Fruit fly (Drosophila melanogaster): ENCODE results near the gene stg.

The stg gene

DNA sequence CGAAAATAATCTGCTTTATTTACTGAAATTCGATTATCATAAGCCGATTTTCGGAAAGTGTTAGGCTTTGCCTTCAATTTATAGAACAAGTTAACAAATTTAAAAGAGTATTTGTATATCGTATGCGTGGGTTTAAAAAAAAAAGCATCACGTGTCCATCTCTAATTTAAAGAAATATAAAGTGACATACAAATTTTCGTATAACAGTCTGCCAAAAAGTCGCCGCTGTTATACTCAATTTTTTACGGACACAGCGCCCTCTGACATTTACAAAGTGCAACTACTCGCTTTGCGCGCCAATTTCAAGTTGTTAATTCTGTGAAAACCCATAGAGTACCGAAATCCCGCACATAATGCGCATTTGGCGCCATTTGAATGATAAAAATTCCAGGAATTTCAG lies 4.2 kb downstream of the stg start:
- no peak for TF ChIP-seq CG17801 (GFP tag; optimal IDR thresholded peaks at IDR 0.05; ENCODE audit: partially characterized antibody)

DNA sequence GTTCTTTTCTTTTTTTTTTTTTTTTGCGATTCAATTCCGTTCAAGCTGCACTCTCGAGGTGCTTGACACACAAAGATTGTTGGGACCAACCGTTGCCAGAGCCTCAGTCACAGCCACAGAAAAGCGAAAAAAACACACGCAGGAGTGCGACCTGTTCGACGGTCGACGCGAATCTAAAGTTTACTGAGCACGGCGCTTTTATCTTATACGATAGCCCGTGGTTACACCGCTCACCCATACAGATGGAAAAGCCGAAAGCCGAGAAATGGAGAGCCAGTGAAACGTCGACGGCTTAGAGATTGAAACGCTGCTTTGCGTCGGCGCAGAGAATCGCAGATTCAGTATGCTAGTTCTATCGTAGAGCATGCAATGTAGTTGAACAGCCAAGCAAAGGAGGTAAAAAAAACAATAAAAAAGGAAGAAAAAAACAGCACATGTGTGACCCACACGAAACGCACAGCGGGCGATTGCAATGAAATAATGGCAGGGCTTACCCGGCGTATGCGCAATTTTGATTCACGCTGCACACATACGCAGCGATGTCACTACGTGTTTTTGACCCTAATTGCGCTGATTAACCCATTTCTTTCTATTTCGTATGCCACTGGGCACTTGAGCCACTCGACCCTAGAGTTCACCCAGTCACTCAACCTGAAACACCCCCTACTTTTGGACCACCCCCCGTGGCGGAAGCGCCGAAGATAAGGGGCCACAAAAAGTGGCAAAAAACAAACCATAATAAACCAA lies 5.2 kb downstream of the stg start, which contains the start of gene SP1029:
Gene SP1029, minus strand, starts transcription at position 180 of the 747 bp plus-strand sequence.
- no peak for TF ChIP-seq CG17801 (GFP tag; optimal IDR thresholded peaks at IDR 0.05; ENCODE audit: partially characterized antibody)

DNA sequence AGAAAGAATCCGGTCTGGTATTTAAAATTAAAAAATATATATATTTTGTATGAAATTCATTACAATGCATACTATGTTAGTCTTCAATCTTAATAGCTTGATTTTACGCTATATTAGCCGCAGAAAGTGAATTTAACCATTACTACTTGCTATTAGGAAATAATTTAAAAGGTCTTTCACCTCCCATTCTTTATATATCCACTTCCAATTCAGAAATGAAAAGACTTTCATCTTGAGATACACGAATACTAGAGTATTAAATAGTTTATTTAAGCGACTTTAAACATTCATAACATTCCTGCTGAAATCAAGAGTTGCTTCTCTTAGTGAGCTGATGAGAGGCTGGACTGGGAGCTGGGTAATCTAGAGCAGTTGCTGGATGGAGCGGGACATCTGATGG lies 10.9 kb downstream of the stg start, which contains the start of gene CG31445:
Gene CG31445, minus strand, starts transcription at position 101 of the 400 bp plus-strand sequence.
- TF ChIP-seq CG17801 (GFP tag; optimal IDR thresholded peaks at IDR 0.05; ENCODE audit: partially characterized antibody): no peak

DNA sequence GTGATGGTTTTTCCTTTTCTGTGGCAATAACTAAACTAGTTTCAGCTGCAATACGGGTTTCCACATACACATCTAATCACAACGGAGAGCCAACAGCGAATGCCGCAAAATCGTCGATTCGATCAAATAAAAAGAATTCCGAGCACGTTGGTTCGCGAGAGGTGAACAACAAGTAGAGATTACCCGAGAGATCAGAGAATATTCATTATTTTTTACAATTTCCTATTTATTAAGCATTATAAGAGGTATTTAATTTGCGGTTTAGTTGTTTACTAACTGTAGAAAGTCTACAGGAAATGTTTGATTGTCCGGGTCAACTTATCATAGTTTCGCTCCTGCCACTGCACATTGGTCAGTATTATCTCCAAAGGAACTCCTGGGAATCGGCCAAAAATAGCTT lies 17.0 kb downstream of the stg start, which contains the start of gene CG11951:
Gene CG11951, minus strand, starts transcription at position 101 of the 400 bp plus-strand sequence.
- TF ChIP-seq CG17801 (GFP tag; optimal IDR thresholded peaks at IDR 0.05; ENCODE audit: partially characterized antibody): no peak

DNA sequence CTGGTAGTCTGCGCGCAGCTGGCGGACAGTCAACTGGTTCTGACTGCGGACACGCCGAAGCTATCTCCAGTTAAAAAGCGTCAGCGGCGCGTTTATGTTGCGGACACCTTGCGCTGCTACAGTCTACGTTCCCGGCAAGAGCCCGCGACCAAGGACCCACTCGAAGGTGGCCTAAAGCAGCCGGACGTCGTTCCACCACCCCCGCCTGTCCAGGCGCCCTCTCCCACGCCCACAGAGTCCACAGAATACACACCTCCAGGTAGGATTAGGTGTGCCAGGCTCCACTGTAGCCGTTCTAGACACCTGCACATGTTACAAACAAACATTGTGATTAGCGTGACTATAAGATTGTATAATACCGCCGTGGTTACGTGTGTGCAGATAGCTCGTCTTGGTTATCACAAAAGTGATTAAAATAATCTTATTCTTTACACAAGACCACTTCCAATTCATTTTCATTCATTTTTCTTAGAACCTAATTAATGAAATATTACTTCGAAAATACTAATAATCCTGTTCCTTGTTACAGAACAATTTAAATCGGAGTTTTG lies 25.0 kb downstream of the stg start:
- no peak for TF ChIP-seq CG17801 (GFP tag; optimal IDR thresholded peaks at IDR 0.05; ENCODE audit: partially characterized antibody)

DNA sequence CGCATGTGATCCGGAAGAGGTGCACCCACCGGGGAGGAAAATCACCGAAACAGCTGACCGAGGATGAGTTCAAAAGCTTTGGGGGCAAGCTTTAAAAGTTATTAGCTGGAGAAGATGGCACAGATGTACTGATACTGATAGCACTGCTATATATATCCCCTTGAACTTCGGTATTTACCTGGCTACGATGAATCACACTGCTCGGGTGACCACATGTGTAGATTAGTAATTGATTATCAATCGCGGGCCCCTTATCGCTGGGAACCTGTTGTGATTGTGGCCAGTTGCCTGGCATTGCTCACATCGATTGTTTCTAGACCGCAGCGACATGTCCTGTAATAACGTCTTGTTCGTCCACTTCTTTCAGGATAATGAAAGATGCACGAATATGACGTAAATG lies 25.6 kb downstream of the stg start:
- no peak for TF ChIP-seq CG17801 (GFP tag; optimal IDR thresholded peaks at IDR 0.05; ENCODE audit: partially characterized antibody)

DNA sequence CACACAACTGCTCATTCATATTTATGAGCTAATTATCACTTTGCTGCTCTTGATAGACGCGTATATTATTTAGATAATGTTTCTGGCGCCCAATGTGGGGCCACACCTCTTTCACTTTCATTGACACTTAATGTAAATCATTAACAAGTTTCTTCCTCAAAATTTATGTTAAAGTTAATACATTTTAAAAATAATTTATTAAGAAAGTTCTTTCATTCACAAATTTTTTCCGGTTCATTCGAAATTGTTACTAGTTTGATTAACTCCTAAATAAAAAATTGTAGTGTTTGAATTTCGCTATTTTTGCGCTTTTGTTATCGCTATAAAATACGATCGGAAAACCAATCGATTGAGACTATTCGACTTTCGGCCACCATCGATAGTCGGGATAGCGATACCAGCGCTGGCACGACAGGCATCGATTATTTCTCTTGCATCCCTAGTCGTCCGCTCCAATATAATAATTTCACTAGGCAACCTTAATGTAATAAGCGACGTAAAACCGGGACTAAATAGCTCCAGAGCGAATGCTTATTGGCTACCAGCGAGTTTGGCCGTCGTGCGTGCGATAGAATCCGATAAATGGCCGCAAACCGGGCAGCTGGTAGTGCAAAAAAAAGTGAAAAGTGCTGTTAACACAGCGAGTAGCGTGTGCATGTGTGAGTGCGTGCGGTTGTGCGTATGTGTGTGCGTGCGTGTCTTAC lies 26.7 kb downstream of the stg start, which contains the start of gene Usp1:
Gene Usp1, plus strand, starts transcription at position 417 of the 704 bp plus-strand sequence.
- peak; percentile 40 for TF ChIP-seq CG17801 (GFP tag; optimal IDR thresholded peaks at IDR 0.05; ENCODE audit: partially characterized antibody)

DNA sequence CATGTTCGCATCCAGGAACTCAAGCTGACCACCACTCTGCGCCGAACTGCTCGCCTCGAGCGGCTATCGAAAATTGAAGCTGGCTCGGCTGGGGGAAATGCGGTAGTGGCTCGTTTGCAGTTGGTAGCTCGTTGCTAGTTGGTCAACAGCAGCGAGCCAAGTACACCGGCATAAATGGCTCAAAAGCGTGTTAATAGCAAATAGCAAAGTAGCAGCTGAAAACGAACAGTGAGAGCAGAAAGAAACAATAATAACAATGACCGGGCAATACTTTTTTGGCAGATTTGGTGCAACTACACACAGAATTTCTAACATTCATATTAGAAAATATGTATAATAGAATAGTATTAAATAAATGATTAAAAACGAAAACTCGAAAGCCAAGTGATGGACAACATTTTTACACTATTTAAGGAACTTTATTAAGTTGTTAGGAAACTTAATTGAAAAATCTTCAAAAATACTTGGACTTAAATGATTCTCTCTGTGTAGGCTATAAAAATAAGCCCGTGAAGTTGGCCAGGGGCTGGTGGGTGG lies 27.9 kb downstream of the stg start, which contains the start of gene CG14507:
Gene CG14507, minus strand, starts transcription at position 51 of the 537 bp plus-strand sequence.
- no peak for TF ChIP-seq CG17801 (GFP tag; optimal IDR thresholded peaks at IDR 0.05; ENCODE audit: partially characterized antibody)

DNA sequence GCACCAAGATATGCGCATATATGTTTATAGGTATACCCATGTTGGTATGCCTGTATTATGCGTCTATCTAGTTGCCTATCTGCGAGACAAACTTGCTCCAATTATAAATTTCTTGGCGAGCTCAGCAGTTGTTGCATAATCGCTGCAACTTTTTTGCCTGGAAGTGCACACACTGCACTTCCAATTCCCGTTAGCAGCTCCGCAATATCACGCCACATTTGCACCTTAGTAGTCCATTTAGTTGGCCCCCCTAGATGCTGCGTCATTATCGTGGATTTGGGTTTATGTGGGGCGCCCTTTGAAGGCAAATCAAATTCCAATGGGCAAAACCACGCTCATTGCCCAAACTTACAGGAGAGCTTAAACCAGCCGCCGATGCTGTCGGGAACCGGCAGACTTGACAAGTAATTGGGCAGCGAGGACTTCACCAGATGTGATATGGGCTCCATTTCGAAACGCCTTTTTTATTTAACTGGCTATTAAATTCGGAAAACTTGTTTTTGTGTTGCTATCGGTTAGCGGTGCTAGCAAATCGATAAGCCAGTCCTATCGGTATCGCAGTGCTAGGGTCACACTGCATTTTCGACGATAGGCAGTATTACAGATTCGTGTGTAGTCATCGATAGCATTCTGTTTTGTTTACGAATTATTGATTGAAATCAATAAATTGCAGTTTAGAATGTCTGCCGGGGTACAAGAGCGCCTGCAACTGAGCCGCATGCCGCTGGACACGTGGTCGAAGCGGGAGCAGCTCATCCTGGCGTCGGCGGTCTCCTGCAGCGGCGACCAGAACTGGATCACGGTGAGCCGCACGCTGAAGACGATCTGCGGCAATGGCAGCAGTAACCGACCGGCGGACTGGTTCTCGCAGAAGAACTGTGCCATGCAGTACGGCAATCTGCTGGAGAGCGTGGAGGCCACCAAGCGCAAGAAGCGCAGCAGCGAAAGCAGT lies 32.4 kb downstream of the stg start, which contains the start of the genes Cisd2 and Brd8:
Gene Cisd2, minus strand, starts transcription at position 538 of the 952 bp plus-strand sequence.
Gene Brd8, plus strand, starts transcription at position 595 of the 952 bp plus-strand sequence.
- peak; percentile 64 for TF ChIP-seq CG17801 (GFP tag; optimal IDR thresholded peaks at IDR 0.05; ENCODE audit: partially characterized antibody)

DNA sequence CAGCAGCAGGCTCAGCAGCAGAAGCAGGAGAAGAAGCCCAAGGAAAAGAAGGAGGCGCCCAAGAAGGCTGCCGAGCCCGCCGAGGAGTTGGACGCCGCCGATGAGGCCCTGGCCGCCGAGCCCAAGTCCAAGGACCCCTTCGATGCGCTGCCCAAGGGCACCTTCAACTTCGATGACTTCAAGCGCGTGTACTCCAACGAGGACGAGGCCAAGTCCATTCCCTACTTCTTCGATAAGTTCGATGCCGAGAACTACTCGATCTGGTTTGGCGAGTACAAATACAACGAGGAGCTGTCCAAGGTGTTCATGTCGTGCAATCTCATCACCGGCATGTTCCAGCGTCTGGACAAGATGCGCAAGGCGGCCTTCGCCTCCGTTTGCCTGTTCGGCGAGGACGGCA lies 34.4 kb downstream of the stg start:
- TF ChIP-seq CG17801 (GFP tag; optimal IDR thresholded peaks at IDR 0.05; ENCODE audit: partially characterized antibody): no peak

DNA sequence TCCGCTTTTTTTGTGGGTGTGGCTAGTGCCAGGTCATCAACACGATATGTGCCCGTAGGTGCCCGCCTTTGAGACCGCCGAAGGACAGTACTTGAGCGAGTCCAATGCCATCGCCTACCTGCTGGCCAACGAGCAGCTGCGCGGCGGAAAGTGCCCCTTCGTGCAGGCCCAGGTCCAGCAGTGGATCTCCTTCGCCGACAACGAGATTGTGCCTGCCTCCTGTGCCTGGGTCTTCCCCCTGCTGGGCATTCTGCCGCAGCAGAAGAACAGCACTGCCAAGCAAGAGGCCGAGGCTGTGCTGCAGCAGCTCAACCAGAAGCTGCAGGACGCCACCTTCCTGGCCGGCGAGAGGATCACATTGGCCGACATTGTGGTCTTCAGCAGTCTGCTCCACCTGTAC lies 35.0 kb downstream of the stg start:
- TF ChIP-seq CG17801 (GFP tag; optimal IDR thresholded peaks at IDR 0.05; ENCODE audit: partially characterized antibody): no peak

DNA sequence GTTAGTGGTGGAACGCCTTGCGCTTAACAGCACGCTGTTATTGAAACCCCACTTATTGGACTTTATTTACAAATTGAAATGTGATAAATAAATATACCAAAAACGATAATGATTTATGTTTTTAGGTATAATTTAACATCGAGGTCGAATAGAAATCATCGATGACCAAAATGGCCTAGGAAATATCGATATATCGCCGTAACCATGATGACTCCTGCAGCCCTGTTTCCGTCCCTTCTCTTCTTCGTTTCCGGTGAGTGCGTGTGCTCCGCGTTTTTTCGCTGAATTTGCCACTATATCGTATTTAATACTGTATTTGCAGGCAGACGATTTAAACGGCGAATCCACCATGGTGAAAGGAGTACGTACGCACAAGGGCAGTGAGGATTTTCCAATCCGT lies 35.7 kb downstream of the stg start, which contains the start of gene eEF1gamma:
Gene eEF1gamma, plus strand, starts transcription at position 225 of the 400 bp plus-strand sequence.
- TF ChIP-seq CG17801 (GFP tag; optimal IDR thresholded peaks at IDR 0.05; ENCODE audit: partially characterized antibody): peak; percentile 94

DNA sequence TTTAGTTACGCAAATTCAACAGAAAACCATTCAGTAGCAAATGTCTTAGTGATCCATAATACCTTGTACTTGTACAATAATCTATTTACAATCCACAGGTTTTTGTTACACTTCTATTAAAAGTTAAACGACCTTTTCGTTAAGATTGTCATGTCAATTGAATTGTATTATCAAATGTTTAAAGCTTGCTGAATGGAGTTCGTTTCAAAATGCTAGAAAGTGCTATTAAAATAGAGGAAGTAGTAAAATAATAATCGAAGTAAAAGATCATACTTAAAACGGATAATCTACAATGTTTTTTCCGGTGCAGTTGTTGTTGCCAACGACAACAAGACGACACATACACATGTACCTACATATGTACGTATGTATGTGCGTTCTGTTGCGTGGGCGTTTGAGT lies 37.6 kb downstream of the stg start:
- TF ChIP-seq CG17801 (GFP tag; optimal IDR thresholded peaks at IDR 0.05; ENCODE audit: partially characterized antibody): no peak

DNA sequence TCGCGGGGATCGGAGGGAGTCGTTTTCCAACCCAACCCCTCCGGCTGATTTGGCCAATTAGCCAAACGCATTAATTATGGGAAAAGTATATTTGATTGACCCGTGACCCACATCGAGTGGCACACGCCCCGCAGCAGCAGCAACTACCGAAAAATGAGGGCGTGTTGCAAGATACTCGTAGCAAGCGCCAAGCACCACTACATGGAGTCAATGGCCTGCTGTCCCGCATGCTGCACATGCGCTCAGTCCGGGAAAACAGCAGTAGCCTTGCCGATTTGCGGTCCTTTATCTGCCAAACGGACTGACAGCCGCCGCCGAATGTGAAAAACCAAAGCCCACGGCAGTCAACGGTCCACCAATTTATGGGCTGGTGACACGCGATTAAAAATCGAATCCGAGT lies 38.3 kb downstream of the stg start:
- TF ChIP-seq CG17801 (GFP tag; optimal IDR thresholded peaks at IDR 0.05; ENCODE audit: partially characterized antibody): no peak
